Worm (Caenorhabditis elegans) whole organism, L3 larva: ENCODE results near the gene let-721.

Experiments used
- ZK546.5 ChIP-seq: sonication (generic microtip); optimal IDR thresholded peaks from 2 replicates; lab custom pipeline; 2017; ENCODE audit warnings: missing biosample characterization, missing genetic modification characterization
- ceh-82 ChIP-seq: fragments of 150-350 bp; optimal IDR thresholded peaks from 2 replicates; lab custom pipeline; 2014; ENCODE audit warnings: missing biosample characterization, missing genetic modification characterization
- unc-62 ChIP-seq: fragments of 150-350 bp; sonication (generic microtip); optimal IDR thresholded peaks from 4 replicates; lab custom pipeline; 2014; ENCODE audit warnings: missing biosample characterization, missing genetic modification reagents, missing genetic modification characterization
- ztf-11 ChIP-seq: fragments of 150-350 bp; optimal IDR thresholded peaks from 2 replicates; lab custom pipeline; 2014; ENCODE audit warnings: missing biosample characterization, missing genetic modification characterization

ce11 chrIII:6430834-6431233, 15.9 kb downstream of the let-721 start, which contains the start of gene popl-1:
- TF ChIP-seq ceh-82 (tag; lab: Kevin White, UChicago) (no peak), ZK546.5 (no peak), ztf-11 (tag; lab: Kevin White, UChicago) (no peak), unc-62 (GFP tag; lab: Kevin White, UChicago) (no peak)
